Worm (Caenorhabditis elegans) whole organism, late embryonic: ENCODE results near the gene sprr-2.

ENCODE experiments used
- C08G9.2 ChIP-seq: sonication (generic microtip); optimal IDR thresholded peaks from 2 replicates; lab custom pipeline; 2016; ENCODE audit warnings: mild to moderate bottlenecking, missing genetic modification characterization, moderate library complexity, missing compliant biosample characterization
- F13H6.1 ChIP-seq: sonication (generic microtip); optimal IDR thresholded peaks from 2 replicates; lab custom pipeline; 2016; ENCODE audit warnings: missing genetic modification characterization, missing compliant biosample characterization
- K02D7.2 ChIP-seq: sonication (generic microtip); optimal IDR thresholded peaks from 2 replicates; lab custom pipeline; 2017; ENCODE audit warnings: mild to moderate bottlenecking, missing genetic modification characterization, missing compliant biosample characterization
- K09A11.1 ChIP-seq: sonication (generic microtip); optimal IDR thresholded peaks from 2 replicates; lab custom pipeline; 2017; ENCODE audit warnings: antibody characterized with exemption, mild to moderate bottlenecking, missing genetic modification characterization, missing compliant biosample characterization; ENCODE audit not compliant: insufficient read depth
- T23F11.4 ChIP-seq: fragments of 200-800 bp; sonication (Bioruptor generic); optimal IDR thresholded peaks from 2 replicates; lab custom pipeline; 2018; ENCODE audit warnings: mild to moderate bottlenecking, missing genetic modification characterization, missing compliant biosample characterization
- Y22D7AL.16 ChIP-seq: sonication (generic microtip); optimal IDR thresholded peaks from 2 replicates; lab custom pipeline; 2016; ENCODE audit warnings: missing genetic modification characterization, missing compliant biosample characterization
- ceh-14 ChIP-seq: sonication (generic microtip); optimal IDR thresholded peaks from 2 replicates; lab custom pipeline; 2016; ENCODE audit warnings: missing genotype, missing genetic modification characterization, missing compliant biosample characterization
- ceh-22 ChIP-seq: sonication (generic microtip); optimal IDR thresholded peaks from 2 replicates; lab custom pipeline; 2017; ENCODE audit warnings: missing biosample characterization, missing genetic modification characterization
- ceh-24 ChIP-seq: sonication (generic microtip); optimal IDR thresholded peaks from 2 replicates; lab custom pipeline; 2016; ENCODE audit warnings: mild to moderate bottlenecking, missing genetic modification characterization, missing compliant biosample characterization
- ceh-30 ChIP-seq: fragments of 150-350 bp; optimal IDR thresholded peaks from 2 replicates; lab custom pipeline; 2014; ENCODE audit warnings: missing biosample characterization, missing genetic modification characterization
- ceh-31 ChIP-seq: sonication (generic microtip); optimal IDR thresholded peaks from 2 replicates; lab custom pipeline; 2016; ENCODE audit warnings: missing genetic modification characterization, missing compliant biosample characterization
- ceh-45 ChIP-seq: fragments of 200-800 bp; sonication (Bioruptor generic); IDR thresholded peaks from 2 replicates; pipeline ENCODE4 v1.3.6; 2022; ENCODE audit warnings: missing genetic modification reagents, missing genetic modification characterization, missing compliant biosample characterization
- ceh-6 ChIP-seq: fragments of 200-800 bp; sonication (Bioruptor generic); optimal IDR thresholded peaks from 2 replicates; lab custom pipeline; 2018; ENCODE audit warnings: mild to moderate bottlenecking, missing genetic modification characterization, missing compliant biosample characterization
- ceh-9 ChIP-seq: sonication (generic microtip); optimal IDR thresholded peaks from 2 replicates; lab custom pipeline; 2016; ENCODE audit warnings: mild to moderate bottlenecking, missing genetic modification characterization, inconsistent platforms, missing compliant biosample characterization
- dmd-4 ChIP-seq: sonication (generic microtip); optimal IDR thresholded peaks from 2 replicates; lab custom pipeline; 2016; ENCODE audit warnings: borderline replicate concordance, missing genetic modification characterization, missing compliant biosample characterization
- dve-1 ChIP-seq: sonication (generic microtip); optimal IDR thresholded peaks from 2 replicates; lab custom pipeline; 2017; ENCODE audit warnings: antibody characterized with exemption, mild to moderate bottlenecking, missing genetic modification characterization, missing compliant biosample characterization
- elt-2 ChIP-seq: sonication (generic microtip); optimal IDR thresholded peaks from 2 replicates; lab custom pipeline; 2016; ENCODE audit warnings: missing genetic modification reagents, missing genetic modification characterization, missing compliant biosample characterization
- elt-4 ChIP-seq: sonication (generic microtip); optimal IDR thresholded peaks from 2 replicates; lab custom pipeline; 2016; ENCODE audit warnings: missing genetic modification characterization, missing compliant biosample characterization
- ets-4 ChIP-seq: sonication (generic microtip); optimal IDR thresholded peaks from 2 replicates; lab custom pipeline; 2016; ENCODE audit warnings: missing genetic modification characterization, missing compliant biosample characterization
- fax-1 ChIP-seq: sonication (generic microtip); optimal IDR thresholded peaks from 2 replicates; lab custom pipeline; 2016; ENCODE audit warnings: missing genotype, missing genetic modification characterization, missing compliant biosample characterization
- fkh-10 ChIP-seq: fragments of 150-350 bp; optimal IDR thresholded peaks from 2 replicates; lab custom pipeline; 2014; ENCODE audit warnings: missing biosample characterization, missing genetic modification reagents, missing genetic modification characterization
- fkh-6 ChIP-seq: sonication (generic microtip); optimal IDR thresholded peaks from 2 replicates; lab custom pipeline; 2016; ENCODE audit warnings: missing genetic modification characterization, missing compliant biosample characterization
- hlh-13 ChIP-seq: fragments of 200-800 bp; sonication (Bioruptor generic); optimal IDR thresholded peaks from 2 replicates; lab custom pipeline; 2018; ENCODE audit warnings: mild to moderate bottlenecking, missing genetic modification characterization, missing compliant biosample characterization
- hlh-6 ChIP-seq: sonication (generic microtip); optimal IDR thresholded peaks from 2 replicates; lab custom pipeline; 2016; ENCODE audit warnings: missing genotype, missing genetic modification characterization, missing compliant biosample characterization
- hlh-8 ChIP-seq: sonication (generic microtip); optimal IDR thresholded peaks from 2 replicates; lab custom pipeline; 2016; ENCODE audit warnings: missing genotype, missing genetic modification characterization, missing compliant biosample characterization
- lim-6 ChIP-seq: sonication (generic microtip); optimal IDR thresholded peaks from 2 replicates; lab custom pipeline; 2016; ENCODE audit warnings: missing genetic modification characterization, missing compliant biosample characterization
- lin-11 ChIP-seq: fragments of 200-800 bp; sonication (Bioruptor generic); optimal IDR thresholded peaks from 2 replicates; lab custom pipeline; 2018; ENCODE audit warnings: mild to moderate bottlenecking, missing genetic modification characterization, missing compliant biosample characterization
- madf-2 ChIP-seq: sonication (generic microtip); optimal IDR thresholded peaks from 2 replicates; lab custom pipeline; 2017; ENCODE audit warnings: missing genetic modification characterization, missing compliant biosample characterization
- mec-3 ChIP-seq: sonication (generic microtip); optimal IDR thresholded peaks from 2 replicates; lab custom pipeline; 2016; ENCODE audit warnings: borderline replicate concordance, missing genetic modification characterization, missing compliant biosample characterization
- nfya-1 ChIP-seq: sonication (generic microtip); optimal IDR thresholded peaks from 2 replicates; lab custom pipeline; 2017; ENCODE audit warnings: missing genetic modification characterization, mild to moderate bottlenecking, missing compliant biosample characterization, antibody characterized with exemption, moderate library complexity
- nhr-11 ChIP-seq: fragments of 150-350 bp; optimal IDR thresholded peaks from 2 replicates; lab custom pipeline; 2014; ENCODE audit warnings: missing biosample characterization, missing genetic modification characterization
- nhr-232 ChIP-seq: sonication (generic microtip); optimal IDR thresholded peaks from 2 replicates; lab custom pipeline; 2016; ENCODE audit warnings: missing genetic modification characterization, missing compliant biosample characterization
- odd-2 ChIP-seq: sonication (generic microtip); optimal IDR thresholded peaks from 2 replicates; lab custom pipeline; 2017; ENCODE audit warnings: antibody characterized with exemption, mild to moderate bottlenecking, missing genetic modification characterization, missing compliant biosample characterization
- pax-1 ChIP-seq: fragments of 150-350 bp; optimal IDR thresholded peaks from 2 replicates; lab custom pipeline; 2014; ENCODE audit warnings: missing biosample characterization, missing genetic modification characterization
- pha-4 ChIP-seq: fragments of 150-350 bp; optimal IDR thresholded peaks from 2 replicates; lab custom pipeline; 2018; ENCODE audit warnings: missing biosample characterization, missing genetic modification reagents, missing genetic modification characterization
- pqm-1 ChIP-seq: sonication (generic microtip); optimal IDR thresholded peaks from 2 replicates; lab custom pipeline; 2016; ENCODE audit warnings: missing genetic modification characterization, missing compliant biosample characterization
- pros-1 ChIP-seq: fragments of 150-350 bp; optimal IDR thresholded peaks from 2 replicates; lab custom pipeline; 2014; ENCODE audit warnings: missing biosample characterization, missing genetic modification reagents, missing genetic modification characterization
- ref-2 ChIP-seq: sonication (generic microtip); optimal IDR thresholded peaks from 2 replicates; lab custom pipeline; 2016; ENCODE audit warnings: missing genetic modification characterization, missing compliant biosample characterization
- sdc-2 ChIP-seq: sonication (generic microtip); optimal IDR thresholded peaks from 2 replicates; lab custom pipeline; 2016; ENCODE audit warnings: missing genotype, missing genetic modification characterization, missing compliant biosample characterization
- sox-4 ChIP-seq: sonication (generic microtip); optimal IDR thresholded peaks from 2 replicates; lab custom pipeline; 2017; ENCODE audit warnings: mild to moderate bottlenecking, missing genetic modification characterization, inconsistent platforms, missing compliant biosample characterization
- syd-9 ChIP-seq: sonication (generic microtip); optimal IDR thresholded peaks from 2 replicates; lab custom pipeline; 2016; ENCODE audit warnings: mild to moderate bottlenecking, missing genetic modification characterization, moderate library complexity, missing compliant biosample characterization
- tbx-2 ChIP-seq: sonication (generic microtip); optimal IDR thresholded peaks from 2 replicates; lab custom pipeline; 2016; ENCODE audit warnings: missing genetic modification characterization, missing compliant biosample characterization
- tbx-7 ChIP-seq: sonication (generic microtip); optimal IDR thresholded peaks from 2 replicates; lab custom pipeline; 2016; ENCODE audit warnings: missing genotype, missing genetic modification characterization, missing compliant biosample characterization
- ttx-3 ChIP-seq: sonication (generic microtip); optimal IDR thresholded peaks from 2 replicates; lab custom pipeline; 2016; ENCODE audit warnings: missing genetic modification reagents, missing genetic modification characterization, missing compliant biosample characterization
- unc-3 ChIP-seq, 2 experiments: fragments of 200-800 bp in 1 of 2; sonication (Bioruptor generic) in 1 of 2; sonication (generic microtip) in 1 of 2; conservative IDR thresholded peaks in 1 of 2; optimal IDR thresholded peaks in 1 of 2; 2 replicates each; pipeline versions ENCODE4 v1.3.6 to Lab custom; 2016 to 2022; ENCODE audit warnings: missing compliant biosample characterization in 2 of 2, missing genetic modification characterization in 2 of 2, missing genetic modification reagents in 1 of 2
- unc-42 ChIP-seq: sonication (generic microtip); optimal IDR thresholded peaks from 2 replicates; lab custom pipeline; 2016; ENCODE audit warnings: missing genotype, missing genetic modification characterization, missing compliant biosample characterization
- unc-55 ChIP-seq: sonication (generic microtip); optimal IDR thresholded peaks from 2 replicates; lab custom pipeline; 2017; ENCODE audit warnings: missing biosample characterization, missing genetic modification reagents, missing genetic modification characterization
- zip-5 ChIP-seq: sonication (generic microtip); optimal IDR thresholded peaks from 2 replicates; lab custom pipeline; 2016; ENCODE audit warnings: missing genetic modification characterization, missing compliant biosample characterization
- ztf-16 ChIP-seq: sonication (generic microtip); optimal IDR thresholded peaks from 2 replicates; lab custom pipeline; 2017; ENCODE audit warnings: missing genetic modification characterization, missing compliant biosample characterization

sprr-2 gene

ce11 chrX:14831531-14831930 is 38.3 kb downstream of the sprr-2 start, which contains the start of gene dpf-2:
Gene dpf-2, plus strand, starts transcription at chrX:14831831.
- no peak for TF ChIP-seq ets-4
- TF ChIP-seq T23F11.4 (GFP tag; lab: Kevin White, UChicago), result no peak
- TF ChIP-seq tbx-2 (tag; lab: Kevin White, UChicago), result no peak
- no peak for TF ChIP-seq ceh-45
- no peak for TF ChIP-seq pros-1
- TF ChIP-seq syd-9, result no peak
- TF ChIP-seq fkh-10 (GFP tag; lab: Kevin White, UChicago), result no peak
- TF ChIP-seq fax-1 (tag; lab: Kevin White, UChicago), result no peak
- TF ChIP-seq pax-1, result no peak
- TF ChIP-seq hlh-13 (GFP tag; lab: Kevin White, UChicago), result no peak
- TF ChIP-seq mec-3, result no peak
- TF ChIP-seq ceh-30, result no peak
- no peak for TF ChIP-seq unc-3 (GFP tag; conservative IDR thresholded peaks at IDR 0.05; lab: Robert Waterston, UW)
- TF ChIP-seq unc-3 (tag; optimal IDR thresholded peaks at IDR 0.05; lab: Kevin White, UChicago), result no peak

ce11 chrX:14838339-14838738 is 45.1 kb downstream of the sprr-2 start:
- TF ChIP-seq nfya-1 (tag; lab: Kevin White, UChicago), result no peak
- TF ChIP-seq unc-55, result no peak
- TF ChIP-seq lim-6 (tag; lab: Kevin White, UChicago), result no peak
- TF ChIP-seq K09A11.1 (tag; lab: Kevin White, UChicago), result no peak
- TF ChIP-seq elt-2 (tag; lab: Kevin White, UChicago), result no peak
- TF ChIP-seq T23F11.4 (GFP tag; lab: Kevin White, UChicago), result no peak
- peak; percentile 71 for TF ChIP-seq unc-42 (tag; lab: Kevin White, UChicago)
- no peak for TF ChIP-seq ztf-16

- TF ChIP-seq sox-4 (tag; lab: Kevin White, UChicago) (no peak), pqm-1 (tag; lab: Kevin White, UChicago) (no peak), C08G9.2 (tag; lab: Kevin White, UChicago) (peak; percentile 46), Y22D7AL.16 (tag; lab: Kevin White, UChicago) (no peak), odd-2 (tag; lab: Kevin White, UChicago) (no peak), F13H6.1 (peak; percentile 14), ceh-6 (GFP tag; lab: Kevin White, UChicago) (no peak), madf-2 (no peak), lin-11 (tag; lab: Kevin White, UChicago) (no peak), tbx-2 (tag; lab: Kevin White, UChicago) (peak; percentile 91), ets-4 (no peak), dmd-4 (tag; lab: Kevin White, UChicago) (peak; percentile 29), hlh-6 (tag; lab: Kevin White, UChicago) (no peak), ceh-24 (tag; lab: Kevin White, UChicago) (no peak), pha-4 (tag; lab: Kevin White, UChicago) (no peak), ceh-22 (tag; lab: Kevin White, UChicago) (no peak), fkh-6 (peak; percentile 21), nhr-11 (tag; lab: Kevin White, UChicago) (no peak), mec-3 (no peak), ttx-3 (tag; lab: Kevin White, UChicago) (no peak), ceh-14 (peak; percentile 76), lim-6 (tag; lab: Kevin White, UChicago) (peak; percentile 41), tbx-7 (no peak), ceh-9 (tag; lab: Kevin White, UChicago) (no peak), hlh-8 (tag; lab: Kevin White, UChicago) (peak; percentile 43), zip-5 (tag; lab: Kevin White, UChicago) (no peak), unc-55 (peak; percentile 41), ceh-30 (no peak), ceh-31 (tag; lab: Kevin White, UChicago) (peak; percentile 91), nfya-1 (tag; lab: Kevin White, UChicago) (peak; percentile 90), syd-9 (peak; percentile 44), sdc-2 (tag; lab: Kevin White, UChicago) (peak; percentile 79), ref-2 (tag; lab: Kevin White, UChicago) (peak; percentile 68), dve-1 (tag; lab: Kevin White, UChicago) (peak; percentile 67), K02D7.2 (tag; lab: Kevin White, UChicago) (no peak), nhr-232 (no peak), elt-4 (no peak)
Measured at ce11 chrX:14841030-14841429, 47.8 kb downstream of the sprr-2 start.
